Fruit fly (Drosophila melanogaster) whole organism, adult: ENCODE data around the gene Ddx56.

ENCODE experiments used
- CG11617 ChIP-seq: fragments of 200-800 bp; sonication (Bioruptor generic); optimal IDR thresholded peaks from 2 replicates; lab custom pipeline; 2017; ENCODE audit warnings: mild to moderate bottlenecking, missing biosample characterization, missing genetic modification reagents, missing genetic modification characterization
- CG12768 ChIP-seq: fragments of 200-800 bp; sonication (Bioruptor generic); optimal IDR thresholded peaks from 2 replicates; lab custom pipeline; 2017; ENCODE audit warnings: missing biosample characterization, missing genetic modification characterization, mild to moderate bottlenecking, moderate library complexity, missing genetic modification reagents
- CG14711 ChIP-seq: fragments of 200-800 bp; sonication (Bioruptor generic); optimal IDR thresholded peaks from 2 replicates; lab custom pipeline; 2018; ENCODE audit warnings: missing biosample characterization, mild to moderate bottlenecking, missing genetic modification characterization, moderate library complexity
- CG1620 ChIP-seq: fragments of 200-800 bp; sonication (Bioruptor generic); optimal IDR thresholded peaks from 2 replicates; lab custom pipeline; 2016; ENCODE audit warnings: missing biosample characterization, missing genetic modification characterization
- CG33017 ChIP-seq: fragments of 200-800 bp; sonication (Bioruptor generic); optimal IDR thresholded peaks from 2 replicates; lab custom pipeline; 2018; ENCODE audit warnings: missing biosample characterization, mild to moderate bottlenecking, missing genetic modification characterization, moderate library complexity
- CG5204 ChIP-seq: fragments of 200-800 bp; sonication (Bioruptor generic); optimal IDR thresholded peaks from 2 replicates; lab custom pipeline; 2016; ENCODE audit warnings: missing biosample characterization, missing genetic modification characterization
- CG7045 ChIP-seq: fragments of 200-800 bp; sonication (Bioruptor generic); optimal IDR thresholded peaks from 2 replicates; lab custom pipeline; 2017; ENCODE audit warnings: missing biosample characterization, mild to moderate bottlenecking, missing genetic modification characterization
- CG7101 ChIP-seq: fragments of 200-800 bp; sonication (Bioruptor generic); optimal IDR thresholded peaks from 2 replicates; lab custom pipeline; 2018; ENCODE audit warnings: missing biosample characterization, mild to moderate bottlenecking, missing genetic modification characterization, moderate library complexity
- Clk ChIP-seq: fragments of 200-800 bp; sonication (Bioruptor generic); optimal IDR thresholded peaks from 2 replicates; lab custom pipeline; 2017; ENCODE audit warnings: missing biosample characterization, missing genetic modification characterization
- Crg-1 ChIP-seq: fragments of 200-800 bp; sonication (Bioruptor generic); optimal IDR thresholded peaks from 2 replicates; lab custom pipeline; 2016; ENCODE audit warnings: missing biosample characterization, missing genetic modification characterization
- Hr96 ChIP-seq: fragments of 200-800 bp; sonication (Bioruptor generic); optimal IDR thresholded peaks from 2 replicates; lab custom pipeline; 2016; ENCODE audit warnings: missing biosample characterization, missing genetic modification characterization
- Mnt ChIP-seq: fragments of 200-800 bp; sonication (Bioruptor generic); optimal IDR thresholded peaks from 2 replicates; lab custom pipeline; 2016; ENCODE audit warnings: missing biosample characterization, mild to moderate bottlenecking, missing genetic modification characterization
- bab1 ChIP-seq: fragments of 200-800 bp; sonication (Bioruptor generic); optimal IDR thresholded peaks from 3 replicates; lab custom pipeline; 2019; ENCODE audit warnings: missing biosample characterization, mild to moderate bottlenecking, missing genetic modification characterization, moderate library complexity
- cic ChIP-seq: fragments of 200-800 bp; sonication (Bioruptor generic); optimal IDR thresholded peaks from 2 replicates; lab custom pipeline; 2017; ENCODE audit warnings: missing biosample characterization, mild to moderate bottlenecking, missing genetic modification characterization, moderate library complexity
- cnc ChIP-seq, 2 experiments: fragments of >200 bp; optimal IDR thresholded peaks; 2 replicates each; lab custom pipeline; 2017
- kay ChIP-seq: fragments of 200-800 bp; sonication (Bioruptor generic); peaks from one replicate; lab custom pipeline; 2016; ENCODE audit warnings: missing biosample characterization, missing genetic modification characterization, borderline replicate concordance
- ovo ChIP-seq: fragments of 200-800 bp; sonication (Bioruptor generic); optimal IDR thresholded peaks from 2 replicates; lab custom pipeline; 2016; ENCODE audit warnings: missing biosample characterization, missing genetic modification characterization
- pad ChIP-seq: fragments of 200-800 bp; sonication (Bioruptor generic); optimal IDR thresholded peaks from 3 replicates; lab custom pipeline; 2017; ENCODE audit warnings: missing biosample characterization, missing genetic modification characterization, mild to moderate bottlenecking, moderate library complexity, missing genetic modification reagents
- tj ChIP-seq: fragments of 200-800 bp; sonication (Bioruptor generic); optimal IDR thresholded peaks from 3 replicates; lab custom pipeline; 2017; ENCODE audit warnings: missing biosample characterization, mild to moderate bottlenecking, missing genetic modification characterization, moderate library complexity
- toe ChIP-seq: fragments of 200-800 bp; sonication (Bioruptor generic); optimal IDR thresholded peaks from 2 replicates; lab custom pipeline; 2016; ENCODE audit warnings: missing biosample characterization, missing genetic modification characterization

The Ddx56 gene

dm6 chrX:21357810-21358671 lies 29.7 kb downstream of the Ddx56 start, which contains the start of gene Septin1:
Gene Septin1, plus strand, starts transcription at chrX:21358286.
- TF ChIP-seq CG14711 (tag; lab: Kevin White, UChicago): peak; percentile 3
- TF ChIP-seq Clk (GFP tag; lab: Kevin White, UChicago): no peak
- TF ChIP-seq CG11617 (GFP tag; lab: Kevin White, UChicago): peak; percentile 45
- TF ChIP-seq cnc (optimal IDR thresholded peaks at IDR 0.05; lab: Kevin White, UChicago): no peak
- TF ChIP-seq CG33017 (tag; lab: Kevin White, UChicago): no peak
- TF ChIP-seq CG5204 (GFP tag; lab: Kevin White, UChicago): no peak
- peak; percentile 39 for TF ChIP-seq Mnt (GFP tag; lab: Kevin White, UChicago)
- TF ChIP-seq CG1620 (GFP tag; lab: Kevin White, UChicago): peak; percentile 0

dm6 chrX:21353541-21353940 lies 34.2 kb downstream of the Ddx56 start:
- TF ChIP-seq cic (GFP tag; lab: Kevin White, UChicago) (peak; percentile 69), CG11617 (GFP tag; lab: Kevin White, UChicago) (no peak), CG7045 (GFP tag; lab: Kevin White, UChicago) (no peak), CG33017 (tag; lab: Kevin White, UChicago) (no peak), toe (GFP tag; lab: Kevin White, UChicago) (no peak), pad (GFP tag; lab: Kevin White, UChicago) (no peak), cnc (optimal IDR thresholded peaks at IDR 0.05; lab: Kevin White, UChicago) (no peak)

- TF ChIP-seq CG14711 (tag; lab: Kevin White, UChicago): no peak
Observed at dm6 chrX:21351210-21351824, 36.4 kb downstream of the Ddx56 start.

- TF ChIP-seq Mnt (GFP tag; lab: Kevin White, UChicago) (peak; percentile 98), kay (no peak), CG7101 (peak; percentile 79), Hr96 (GFP tag; lab: Kevin White, UChicago) (no peak), bab1 (peak; percentile 68), CG11617 (GFP tag; lab: Kevin White, UChicago) (peak; percentile 80), Clk (GFP tag; lab: Kevin White, UChicago) (peak; percentile 26), Crg-1 (peak; percentile 80), CG12768 (no peak), CG33017 (tag; lab: Kevin White, UChicago) (peak; percentile 2), ovo (GFP tag; lab: Kevin White, UChicago) (peak; percentile 29), CG7045 (GFP tag; lab: Kevin White, UChicago) (no peak), CG1620 (GFP tag; lab: Kevin White, UChicago) (peak; percentile 79), CG5204 (GFP tag; lab: Kevin White, UChicago) (no peak), CG14711 (tag; lab: Kevin White, UChicago) (peak; percentile 97), cnc (optimal IDR thresholded peaks at IDR 0.05; lab: Kevin White, UChicago) (no peak), cic (GFP tag; lab: Kevin White, UChicago) (no peak), tj (GFP tag; lab: Kevin White, UChicago) (peak; percentile 46), toe (GFP tag; lab: Kevin White, UChicago) (peak; percentile 66), pad (GFP tag; lab: Kevin White, UChicago) (peak; percentile 72)
Observed at dm6 chrX:21349800-21350309, 37.9 kb downstream of the Ddx56 start, which contains the start of the genes peng and sol. Gene peng, minus strand, starts transcription at chrX:21349843. Gene sol, plus strand, starts transcription at chrX:21350280.

- TF ChIP-seq CG11617 (GFP tag; lab: Kevin White, UChicago): peak; percentile 40
- peak; percentile 77 for TF ChIP-seq bab1
- peak; percentile 4 for TF ChIP-seq CG7045 (GFP tag; lab: Kevin White, UChicago)
- TF ChIP-seq toe (GFP tag; lab: Kevin White, UChicago): peak; percentile 2
- TF ChIP-seq Mnt (GFP tag; lab: Kevin White, UChicago): peak; percentile 94
- peak; percentile 58 for TF ChIP-seq CG1620 (GFP tag; lab: Kevin White, UChicago)
- peak; percentile 56 for TF ChIP-seq CG7101
- TF ChIP-seq Clk (GFP tag; lab: Kevin White, UChicago): no peak
- no peak for TF ChIP-seq kay
- TF ChIP-seq CG5204 (GFP tag; lab: Kevin White, UChicago): no peak
- TF ChIP-seq CG14711 (tag; lab: Kevin White, UChicago): peak; percentile 41
- TF ChIP-seq pad (GFP tag; lab: Kevin White, UChicago): peak; percentile 35
- TF ChIP-seq ovo (GFP tag; lab: Kevin White, UChicago): no peak
- TF ChIP-seq CG33017 (tag; lab: Kevin White, UChicago): peak; percentile 1
- no peak for TF ChIP-seq Crg-1
- TF ChIP-seq Hr96 (GFP tag; lab: Kevin White, UChicago): no peak
- peak; percentile 45 for TF ChIP-seq tj (GFP tag; lab: Kevin White, UChicago)
- no peak for TF ChIP-seq cnc (optimal IDR thresholded peaks at IDR 0.05; lab: Kevin White, UChicago)
- TF ChIP-seq cic (GFP tag; lab: Kevin White, UChicago): no peak
Observed at dm6 chrX:21345036-21345500, 42.7 kb downstream of the Ddx56 start, which contains the start of gene dod. Gene dod, plus strand, starts transcription at chrX:21345358.
